Worm (Caenorhabditis elegans) whole organism, young adult: Measurements from ENCODE around the gene ttr-8.

ENCODE experiments used
- B0035.1 ChIP-seq: sonication (generic microtip); optimal IDR thresholded peaks from 2 replicates; lab custom pipeline; 2016; ENCODE audit warnings: missing genetic modification characterization, mild to moderate bottlenecking, missing compliant biosample characterization, missing genotype, missing genetic modification reagents
- F23B12.7 ChIP-seq: sonication (generic microtip); optimal IDR thresholded peaks from 2 replicates; lab custom pipeline; 2017; ENCODE audit warnings: missing genetic modification characterization, mild to moderate bottlenecking, missing compliant biosample characterization, antibody characterized with exemption, moderate library complexity; ENCODE audit not compliant: insufficient read depth
- F39B2.1 ChIP-seq: fragments of 200-800 bp; sonication (Bioruptor generic); IDR thresholded peaks from 2 replicates; pipeline ENCODE4 v1.3.6; 2022; ENCODE audit warnings: missing genetic modification reagents, missing genetic modification characterization, missing compliant biosample characterization
- F49E8.2 ChIP-seq: sonication (generic microtip); optimal IDR thresholded peaks from 3 replicates; lab custom pipeline; 2017; ENCODE audit warnings: missing genetic modification characterization, mild to moderate bottlenecking, missing compliant biosample characterization, antibody characterized with exemption, moderate library complexity; ENCODE audit not compliant: insufficient read depth
- F55B11.4 ChIP-seq: sonication (generic microtip); optimal IDR thresholded peaks from 2 replicates; lab custom pipeline; 2016; ENCODE audit warnings: missing compliant biosample characterization, missing genetic modification characterization, borderline replicate concordance; ENCODE audit not compliant: insufficient read depth
- K12H6.12 ChIP-seq: fragments of 200-800 bp; sonication (Bioruptor generic); optimal IDR thresholded peaks from 2 replicates; lab custom pipeline; 2018; ENCODE audit warnings: mild to moderate bottlenecking, missing genetic modification characterization, missing compliant biosample characterization
- Y53F4B.3 ChIP-seq: fragments of 200-800 bp; sonication (Bioruptor generic); IDR thresholded peaks from 2 replicates; pipeline ENCODE4 v1.3.6; 2022; ENCODE audit warnings: missing genetic modification reagents, missing genetic modification characterization, missing compliant biosample characterization
- Y53G8AR.9 ChIP-seq: fragments of 200-800 bp; sonication (Bioruptor generic); conservative IDR thresholded peaks from 2 replicates; pipeline ENCODE4 v1.3.6; 2022; ENCODE audit warnings: missing genetic modification reagents, missing genetic modification characterization, missing compliant biosample characterization
- aptf-2 ChIP-seq: fragments of 200-800 bp; sonication (Bioruptor generic); conservative IDR thresholded peaks from 2 replicates; pipeline ENCODE4 v1.3.6; 2022; ENCODE audit warnings: missing genetic modification reagents, missing genetic modification characterization, missing compliant biosample characterization
- athp-1 ChIP-seq: sonication (generic microtip); optimal IDR thresholded peaks from 2 replicates; lab custom pipeline; 2017; ENCODE audit warnings: mild to moderate bottlenecking, missing genetic modification characterization, missing compliant biosample characterization
- attf-3 ChIP-seq: fragments of 200-800 bp; sonication (Bioruptor generic); conservative IDR thresholded peaks from 2 replicates; pipeline ENCODE4 v1.3.6; 2022; ENCODE audit warnings: missing genetic modification reagents, missing genetic modification characterization, missing compliant biosample characterization
- attf-5 ChIP-seq: fragments of 200-800 bp; sonication (Bioruptor generic); optimal IDR thresholded peaks from 2 replicates; lab custom pipeline; 2018; ENCODE audit warnings: mild to moderate bottlenecking, missing genetic modification characterization, missing compliant biosample characterization
- bed-2 ChIP-seq: fragments of 200-800 bp; sonication (Bioruptor generic); IDR thresholded peaks from 2 replicates; pipeline ENCODE4 v1.3.6; 2022; ENCODE audit warnings: missing genetic modification reagents, missing genetic modification characterization, missing compliant biosample characterization
- cebp-2 ChIP-seq: fragments of 200-800 bp; sonication (Bioruptor generic); IDR thresholded peaks from 2 replicates; pipeline ENCODE4 v1.3.6; 2022; ENCODE audit warnings: missing genetic modification characterization, missing compliant biosample characterization
- ceh-91 ChIP-seq: fragments of 200-800 bp; sonication (Bioruptor generic); IDR thresholded peaks from 2 replicates; pipeline ENCODE4 v1.3.6; 2022; ENCODE audit warnings: missing genetic modification reagents, missing genetic modification characterization, missing compliant biosample characterization
- chd-7 ChIP-seq: sonication (generic microtip); optimal IDR thresholded peaks from 2 replicates; lab custom pipeline; 2016; ENCODE audit warnings: mild to moderate bottlenecking, missing genetic modification characterization, moderate library complexity, missing compliant biosample characterization
- dox-1 ChIP-seq: fragments of 200-800 bp; sonication (Bioruptor generic); IDR thresholded peaks from 2 replicates; pipeline ENCODE4 v1.3.6; 2022; ENCODE audit warnings: missing genetic modification reagents, missing genetic modification characterization, missing compliant biosample characterization
- dpff-1 ChIP-seq: sonication (generic microtip); optimal IDR thresholded peaks from 2 replicates; lab custom pipeline; 2017; ENCODE audit warnings: mild to moderate bottlenecking, missing genetic modification characterization, missing compliant biosample characterization
- dpl-1 ChIP-seq: fragments of 150-350 bp; optimal IDR thresholded peaks from 2 replicates; lab custom pipeline; 2014; ENCODE audit warnings: missing biosample characterization, missing genetic modification reagents, missing genetic modification characterization
- egl-18 ChIP-seq: fragments of 200-800 bp; sonication (Bioruptor generic); IDR thresholded peaks from 2 replicates; pipeline ENCODE4 v1.3.6; 2022; ENCODE audit warnings: missing genetic modification reagents, missing genetic modification characterization, missing compliant biosample characterization
- gei-17 ChIP-seq: fragments of 200-800 bp; sonication (Bioruptor generic); optimal IDR thresholded peaks from 2 replicates; lab custom pipeline; 2018; ENCODE audit warnings: mild to moderate bottlenecking, missing genetic modification characterization, missing compliant biosample characterization
- hmg-20 ChIP-seq: fragments of 200-800 bp; sonication (Bioruptor generic); IDR thresholded peaks from 2 replicates; pipeline ENCODE4 v1.3.6; 2022; ENCODE audit warnings: missing genetic modification reagents, missing genetic modification characterization, missing compliant biosample characterization
- hrde-1 ChIP-seq: sonication (generic microtip); optimal IDR thresholded peaks from 2 replicates; lab custom pipeline; 2016; ENCODE audit warnings: missing genetic modification characterization, mild to moderate bottlenecking, missing compliant biosample characterization, moderate library complexity, missing genotype, missing genetic modification reagents, borderline replicate concordance
- lag-1 ChIP-seq: fragments of 200-800 bp; sonication (Bioruptor generic); IDR thresholded peaks from 2 replicates; pipeline ENCODE4 v1.3.6; 2022; ENCODE audit warnings: missing genetic modification reagents, missing genetic modification characterization, missing compliant biosample characterization
- lin-40 ChIP-seq: sonication (generic microtip); optimal IDR thresholded peaks from 2 replicates; lab custom pipeline; 2016; ENCODE audit warnings: missing genetic modification characterization, mild to moderate bottlenecking, missing compliant biosample characterization, missing genotype, missing genetic modification reagents
- lsl-1 ChIP-seq: fragments of 200-800 bp; sonication (Bioruptor generic); optimal IDR thresholded peaks from 2 replicates; lab custom pipeline; 2018; ENCODE audit warnings: mild to moderate bottlenecking, missing genetic modification characterization, moderate library complexity, missing compliant biosample characterization
- lsy-27 ChIP-seq: sonication (generic microtip); optimal IDR thresholded peaks from 2 replicates; lab custom pipeline; 2017; ENCODE audit warnings: missing genetic modification characterization, mild to moderate bottlenecking, missing compliant biosample characterization, antibody characterized with exemption, missing genotype, borderline replicate concordance; ENCODE audit not compliant: insufficient read depth
- mcd-1 ChIP-seq: fragments of 200-800 bp; sonication (Bioruptor generic); IDR thresholded peaks from 2 replicates; pipeline ENCODE4 v1.3.6; 2022; ENCODE audit warnings: missing genetic modification reagents, missing genetic modification characterization, missing compliant biosample characterization
- nfya-1 ChIP-seq: sonication (generic microtip); optimal IDR thresholded peaks from 2 replicates; lab custom pipeline; 2017; ENCODE audit warnings: antibody characterized with exemption, missing compliant biosample characterization, missing genetic modification characterization, borderline replicate concordance; ENCODE audit not compliant: insufficient read depth
- nfyb-1 ChIP-seq: fragments of 200-800 bp; sonication (Bioruptor generic); IDR thresholded peaks from 2 replicates; pipeline ENCODE4 v1.3.6; 2022; ENCODE audit warnings: missing genetic modification reagents, missing genetic modification characterization, missing compliant biosample characterization
- nhr-27 ChIP-seq: fragments of 200-800 bp; sonication (Bioruptor generic); optimal IDR thresholded peaks from 2 replicates; lab custom pipeline; 2018; ENCODE audit warnings: mild to moderate bottlenecking, missing genetic modification characterization, moderate library complexity, missing compliant biosample characterization
- nhr-80 ChIP-seq: sonication (generic microtip); optimal IDR thresholded peaks from 2 replicates; lab custom pipeline; 2016; ENCODE audit warnings: missing genetic modification characterization, missing compliant biosample characterization
- pbrm-1 ChIP-seq: fragments of 200-800 bp; sonication (Bioruptor generic); IDR thresholded peaks from 2 replicates; pipeline ENCODE4 v1.3.6; 2022; ENCODE audit warnings: missing genetic modification reagents, missing genetic modification characterization, missing compliant biosample characterization
- rcor-1 ChIP-seq: fragments of 200-800 bp; sonication (Bioruptor generic); IDR thresholded peaks from 2 replicates; pipeline ENCODE4 v1.3.6; 2022; ENCODE audit warnings: missing genetic modification reagents, missing genetic modification characterization, missing compliant biosample characterization
- repo-1 ChIP-seq: sonication (generic microtip); optimal IDR thresholded peaks from 2 replicates; lab custom pipeline; 2017; ENCODE audit warnings: mild to moderate bottlenecking, missing genetic modification characterization, missing compliant biosample characterization
- snpc-3.4 ChIP-seq: sonication (generic microtip); optimal IDR thresholded peaks from 2 replicates; lab custom pipeline; 2017; ENCODE audit warnings: missing genetic modification characterization, mild to moderate bottlenecking, missing compliant biosample characterization, antibody characterized with exemption, moderate library complexity, missing genotype, missing genetic modification reagents
- tbp1 ChIP-seq: fragments of 200-800 bp; sonication (Bioruptor generic); optimal IDR thresholded peaks from 2 replicates; lab custom pipeline; 2018; ENCODE audit warnings: mild to moderate bottlenecking, missing genetic modification characterization, missing compliant biosample characterization
- unc-130 ChIP-seq: sonication (generic microtip); optimal IDR thresholded peaks from 2 replicates; lab custom pipeline; 2016; ENCODE audit warnings: missing genetic modification reagents, missing genetic modification characterization, missing compliant biosample characterization
- unc-62 ChIP-seq: fragments of 150-350 bp; optimal IDR thresholded peaks from 2 replicates; lab custom pipeline; 2014; ENCODE audit warnings: missing biosample characterization, missing genetic modification reagents, missing genetic modification characterization
- ztf-22 ChIP-seq: fragments of 200-800 bp; sonication (Bioruptor generic); optimal IDR thresholded peaks from 2 replicates; lab custom pipeline; 2018; ENCODE audit warnings: mild to moderate bottlenecking, missing genetic modification characterization, moderate library complexity, missing compliant biosample characterization
- ztf-6 ChIP-seq: fragments of 200-800 bp; sonication (Bioruptor generic); IDR thresholded peaks from 2 replicates; pipeline ENCODE4 v1.3.6; 2022; ENCODE audit warnings: missing genetic modification reagents, missing genetic modification characterization, missing compliant biosample characterization

ttr-8 gene

ce11 chrIII:7535347-7535746 is 29.8 kb downstream of the ttr-8 start:
- no peak for TF ChIP-seq Y53G8AR.9 (GFP tag; lab: Robert Waterston, UW)
- no peak for TF ChIP-seq F23B12.7 (tag; lab: Kevin White, UChicago)
- TF ChIP-seq lsy-27 (tag; lab: Kevin White, UChicago), result no peak
- no peak for TF ChIP-seq cebp-2 (GFP tag; lab: Robert Waterston, UW)
- TF ChIP-seq rcor-1, result no peak
- no peak for TF ChIP-seq bed-2 (GFP tag; lab: Robert Waterston, UW)
- no peak for TF ChIP-seq Y53F4B.3
- no peak for TF ChIP-seq egl-18 (GFP tag; lab: Robert Waterston, UW)
- TF ChIP-seq ztf-22 (GFP tag; lab: Kevin White, UChicago), result no peak
- no peak for TF ChIP-seq gei-17 (GFP tag; lab: Kevin White, UChicago)
- TF ChIP-seq dpl-1 (GFP tag; lab: Kevin White, UChicago), result no peak
- no peak for TF ChIP-seq attf-3 (GFP tag; lab: Robert Waterston, UW)
- TF ChIP-seq lin-40 (tag; lab: Kevin White, UChicago), result no peak
- no peak for TF ChIP-seq repo-1 (tag; lab: Kevin White, UChicago)
- TF ChIP-seq attf-5 (GFP tag; lab: Kevin White, UChicago), result no peak
- no peak for TF ChIP-seq snpc-3.4 (tag; lab: Kevin White, UChicago)

ce11 chrIII:7534648-7535047 is 30.5 kb downstream of the ttr-8 start:
- no peak for TF ChIP-seq dox-1 (GFP tag; lab: Robert Waterston, UW)
- no peak for TF ChIP-seq lsl-1 (GFP tag; lab: Kevin White, UChicago)
- no peak for TF ChIP-seq unc-62 (GFP tag; lab: Kevin White, UChicago)
- no peak for TF ChIP-seq dpff-1
- TF ChIP-seq hmg-20, result no peak
- no peak for TF ChIP-seq aptf-2 (GFP tag; lab: Robert Waterston, UW)
- TF ChIP-seq unc-130 (GFP tag; lab: Kevin White, UChicago), result no peak

- no peak for TF ChIP-seq cebp-2 (GFP tag; lab: Robert Waterston, UW)
- no peak for TF ChIP-seq tbp1 (GFP tag; lab: Kevin White, UChicago)
- TF ChIP-seq ceh-91 (GFP tag; lab: Robert Waterston, UW), result no peak
- TF ChIP-seq pbrm-1 (GFP tag; lab: Robert Waterston, UW), result no peak
- no peak for TF ChIP-seq mcd-1
- TF ChIP-seq nfya-1, result no peak
- no peak for TF ChIP-seq nhr-27
- no peak for TF ChIP-seq hrde-1
- no peak for TF ChIP-seq ztf-6 (GFP tag; lab: Robert Waterston, UW)
- no peak for TF ChIP-seq nfyb-1 (GFP tag; lab: Robert Waterston, UW)
- TF ChIP-seq lag-1, result no peak
- no peak for TF ChIP-seq F55B11.4 (tag; lab: Kevin White, UChicago)
- no peak for TF ChIP-seq F39B2.1 (GFP tag; lab: Robert Waterston, UW)
- TF ChIP-seq chd-7 (tag; lab: Kevin White, UChicago), result no peak
- no peak for TF ChIP-seq B0035.1 (tag; lab: Kevin White, UChicago)
- TF ChIP-seq F49E8.2 (tag; lab: Kevin White, UChicago), result no peak
- TF ChIP-seq dpff-1, result no peak
- TF ChIP-seq K12H6.12, result no peak
- no peak for TF ChIP-seq athp-1
- no peak for TF ChIP-seq nhr-80
- TF ChIP-seq, all 124 proteins: peak for 0
Measured at ce11 chrIII:7533012-7533411, 32.1 kb downstream of the ttr-8 start.
